Worm (Caenorhabditis elegans) whole organism, L3 larva: ENCODE results near the gene F58B3.4.
A peak's percentile ranks its signal among the peaks of the same experiment; 100 is the strongest.

Experiments
- R02D3.7 ChIP-seq: fragments of 150-350 bp; optimal IDR thresholded peaks from 2 replicates; lab custom pipeline; 2014; ENCODE audit warnings: missing biosample characterization, missing genetic modification characterization
- ZK546.5 ChIP-seq: sonication (generic microtip); optimal IDR thresholded peaks from 2 replicates; lab custom pipeline; 2017; ENCODE audit warnings: missing biosample characterization, missing genetic modification characterization
- ama-1 ChIP-seq: fragments of 150-350 bp; optimal IDR thresholded peaks from 2 replicates; lab custom pipeline; 2018
- ceh-9 ChIP-seq: sonication (generic microtip); optimal IDR thresholded peaks from 2 replicates; lab custom pipeline; 2018; ENCODE audit warnings: missing biosample characterization, missing genetic modification characterization
- daf-12 ChIP-seq: fragments of 150-350 bp; optimal IDR thresholded peaks from 2 replicates; lab custom pipeline; 2014; ENCODE audit warnings: missing biosample characterization, missing genetic modification reagents, missing genetic modification characterization
- egl-27 ChIP-seq: sonication (generic microtip); optimal IDR thresholded peaks from 4 replicates; lab custom pipeline; 2017; ENCODE audit warnings: missing biosample characterization, missing genetic modification reagents, missing genetic modification characterization
- egl-5 ChIP-seq: fragments of 150-350 bp; optimal IDR thresholded peaks from 2 replicates; lab custom pipeline; 2017; ENCODE audit warnings: missing biosample characterization, missing genetic modification reagents, missing genetic modification characterization, inconsistent platforms
- elt-1 ChIP-seq: fragments of 150-350 bp; optimal IDR thresholded peaks from 2 replicates; lab custom pipeline; 2014; ENCODE audit warnings: missing biosample characterization, missing genetic modification characterization
- elt-2 ChIP-seq: sonication (generic microtip); optimal IDR thresholded peaks from 2 replicates; lab custom pipeline; 2016; ENCODE audit warnings: missing genetic modification reagents, mild to moderate bottlenecking, missing genetic modification characterization, missing compliant biosample characterization
- elt-3 ChIP-seq, 3 experiments: fragments of 150-350 bp in 1 of 3; sonication (generic microtip) in 2 of 3; optimal IDR thresholded peaks; 2 replicates in 2 of 3; 4 replicates in 1 of 3; lab custom pipeline; 2014 to 2017; ENCODE audit warnings: missing biosample characterization in 3 of 3, missing genetic modification characterization in 3 of 3
- eor-1 ChIP-seq, 2 experiments: fragments of 150-350 bp; optimal IDR thresholded peaks; 2 replicates each; lab custom pipeline; 2014 to 2018; ENCODE audit warnings: missing biosample characterization in 2 of 2, missing genetic modification characterization in 2 of 2
- fkh-10 ChIP-seq: sonication (generic microtip); optimal IDR thresholded peaks from 2 replicates; lab custom pipeline; 2017; ENCODE audit warnings: missing biosample characterization, missing genetic modification reagents, missing genetic modification characterization
- fkh-2 ChIP-seq: fragments of 150-350 bp; optimal IDR thresholded peaks from 2 replicates; lab custom pipeline; 2014; ENCODE audit warnings: missing biosample characterization, missing genetic modification reagents, missing genetic modification characterization
- hmg-11 ChIP-seq: sonication (generic microtip); optimal IDR thresholded peaks from 2 replicates; lab custom pipeline; 2016; ENCODE audit warnings: missing genetic modification characterization, missing compliant biosample characterization
- jun-1 ChIP-seq: fragments of 150-350 bp; optimal IDR thresholded peaks from 2 replicates; lab custom pipeline; 2014; ENCODE audit warnings: missing biosample characterization, missing genetic modification reagents, missing genetic modification characterization
- lin-39 ChIP-seq: fragments of 150-350 bp; optimal IDR thresholded peaks from 2 replicates; lab custom pipeline; 2018; ENCODE audit warnings: missing biosample characterization, missing genetic modification reagents, missing genetic modification characterization
- lsy-12 ChIP-seq: sonication (generic microtip); optimal IDR thresholded peaks from 2 replicates; lab custom pipeline; 2016; ENCODE audit warnings: mild to moderate bottlenecking, missing genetic modification characterization, missing compliant biosample characterization
- mdl-1 ChIP-seq: fragments of 150-350 bp; optimal IDR thresholded peaks from 2 replicates; lab custom pipeline; 2014; ENCODE audit warnings: missing biosample characterization, missing genetic modification characterization
- mml-1 ChIP-seq: fragments of 150-350 bp; sonication (generic microtip); optimal IDR thresholded peaks from 3 replicates; lab custom pipeline; 2014; ENCODE audit warnings: missing biosample characterization, missing genetic modification characterization
- nfya-1 ChIP-seq: sonication (generic microtip); optimal IDR thresholded peaks from 2 replicates; lab custom pipeline; 2017; ENCODE audit warnings: missing genetic modification characterization, mild to moderate bottlenecking, missing compliant biosample characterization, antibody characterized with exemption, moderate library complexity; ENCODE audit not compliant: insufficient read depth
- nhr-23 ChIP-seq: fragments of 150-350 bp; optimal IDR thresholded peaks from 2 replicates; lab custom pipeline; 2014; ENCODE audit warnings: missing biosample characterization, missing genetic modification reagents, missing genetic modification characterization
- nhr-237 ChIP-seq: fragments of 150-350 bp; optimal IDR thresholded peaks from 2 replicates; lab custom pipeline; 2014; ENCODE audit warnings: missing biosample characterization, missing genetic modification characterization
- nhr-25 ChIP-seq: sonication (generic microtip); optimal IDR thresholded peaks from 2 replicates; lab custom pipeline; 2017; ENCODE audit warnings: missing biosample characterization, missing genetic modification characterization
- nhr-28 ChIP-seq: fragments of 150-350 bp; optimal IDR thresholded peaks from 2 replicates; lab custom pipeline; 2014; ENCODE audit warnings: missing biosample characterization, missing genetic modification characterization
- nhr-43 ChIP-seq: sonication (generic microtip); optimal IDR thresholded peaks from 2 replicates; lab custom pipeline; 2016; ENCODE audit warnings: mild to moderate bottlenecking, missing genetic modification characterization, missing compliant biosample characterization; ENCODE audit not compliant: poor library complexity, severe bottlenecking
- nhr-76 ChIP-seq: fragments of 150-350 bp; sonication (generic microtip); optimal IDR thresholded peaks from 5 replicates; lab custom pipeline; 2014; ENCODE audit warnings: missing biosample characterization, missing genetic modification characterization
- nhr-77 ChIP-seq: fragments of 150-350 bp; optimal IDR thresholded peaks from 2 replicates; lab custom pipeline; 2014; ENCODE audit warnings: missing biosample characterization, missing genetic modification characterization
- pha-4 ChIP-seq: fragments of 150-350 bp; optimal IDR thresholded peaks from 2 replicates; lab custom pipeline; 2014; ENCODE audit warnings: missing biosample characterization, missing genetic modification reagents, missing genetic modification characterization
- pqm-1 ChIP-seq: fragments of 150-350 bp; optimal IDR thresholded peaks from 2 replicates; lab custom pipeline; 2017; ENCODE audit warnings: missing biosample characterization, missing genetic modification characterization, inconsistent platforms
- skn-1 ChIP-seq: fragments of 150-350 bp; optimal IDR thresholded peaks from 2 replicates; lab custom pipeline; 2014; ENCODE audit warnings: missing biosample characterization, missing genetic modification characterization
- snpc-4 ChIP-seq: fragments of 150-350 bp; optimal IDR thresholded peaks from 2 replicates; lab custom pipeline; 2014; ENCODE audit warnings: missing biosample characterization, missing genetic modification characterization
- ztf-11 ChIP-seq: fragments of 150-350 bp; optimal IDR thresholded peaks from 2 replicates; lab custom pipeline; 2014; ENCODE audit warnings: missing biosample characterization, missing genetic modification characterization
- ztf-4 ChIP-seq: fragments of 150-350 bp; optimal IDR thresholded peaks from 2 replicates; lab custom pipeline; 2014; ENCODE audit warnings: missing biosample characterization, missing genetic modification characterization

Gene F58B3.4

ce11 chrIV:11659794-11660312 lies 28.2 kb upstream of the F58B3.4 start, which contains the start of gene ZK792.1:
ZK792.1 (plus strand) TSS chrIV:11659844.
- no peak for TF ChIP-seq elt-1 (tag; lab: Kevin White, UChicago)
- no peak for TF ChIP-seq skn-1 (tag; lab: Kevin White, UChicago)
- no peak for TF ChIP-seq lin-39
- no peak for TF ChIP-seq mml-1
- TF ChIP-seq nhr-25 (tag; lab: Kevin White, UChicago), result no peak
- no peak for TF ChIP-seq nhr-28
- TF ChIP-seq nhr-43 (tag; lab: Kevin White, UChicago), result no peak
- no peak for TF ChIP-seq pqm-1
- no peak for TF ChIP-seq daf-12
- no peak for TF ChIP-seq egl-5 (tag; lab: Kevin White, UChicago)
- no peak for TF ChIP-seq pha-4
- no peak for TF ChIP-seq ZK546.5
- TF ChIP-seq mdl-1 (tag; lab: Kevin White, UChicago), result no peak
- no peak for TF ChIP-seq ama-1 (lab: Kevin White, UChicago)
- TF ChIP-seq eor-1 (tag; optimal IDR thresholded peaks at IDR 0.05; lab: Kevin White, UChicago), result no peak

ce11 chrIV:11656144-11656780 lies 24.6 kb upstream of the F58B3.4 start, which contains the start of gene ZK809.5:
ZK809.5 (plus strand) TSS chrIV:11656730.
- TF ChIP-seq snpc-4 (tag; lab: Kevin White, UChicago), result no peak
- no peak for TF ChIP-seq lsy-12
- TF ChIP-seq hmg-11, result peak; percentile 34
- TF ChIP-seq fkh-2 (tag; lab: Kevin White, UChicago), result no peak
- no peak for TF ChIP-seq ama-1 (lab: Kevin White, UChicago)
- no peak for TF ChIP-seq skn-1 (tag; lab: Kevin White, UChicago)
- no peak for TF ChIP-seq nhr-23 (tag; lab: Kevin White, UChicago)
- TF ChIP-seq ztf-11 (tag; lab: Kevin White, UChicago), result no peak
- TF ChIP-seq egl-5 (tag; lab: Kevin White, UChicago), result no peak
- TF ChIP-seq pqm-1, result no peak
- no peak for TF ChIP-seq elt-3 (tag; optimal IDR thresholded peaks at IDR 0.05; lab: Kevin White, UChicago)
- no peak for TF ChIP-seq jun-1 (tag; lab: Kevin White, UChicago)
- TF ChIP-seq nfya-1 (tag; lab: Kevin White, UChicago), result peak; percentile 20
- no peak for TF ChIP-seq ceh-9 (tag; lab: Kevin White, UChicago)
- TF ChIP-seq, all 47 proteins: peak for 2

ce11 chrIV:11655370-11655769 lies 23.7 kb upstream of the F58B3.4 start, which contains the start of gene ent-1:
ent-1 (minus strand) TSS chrIV:11655470.
- TF ChIP-seq ama-1 (lab: Kevin White, UChicago), result no peak
- TF ChIP-seq ceh-9 (tag; lab: Kevin White, UChicago), result no peak
- no peak for TF ChIP-seq ztf-4 (tag; lab: Kevin White, UChicago)
- TF ChIP-seq, all 47 proteins: peak for 0

- no peak for TF ChIP-seq snpc-4 (tag; lab: Kevin White, UChicago)
- peak; percentile 16 for TF ChIP-seq pha-4
- TF ChIP-seq, all 47 proteins: peak for 1
These were observed 20.4 kb upstream of the F58B3.4 start, which contains the start of the genes acl-3 and ndub-6 for ce11 chrIV:11651965-11652453. acl-3 (minus strand) TSS chrIV:11652023. ndub-6 (plus strand) TSS chrIV:11652403.

ce11 chrIV:11650344-11650743 lies 18.7 kb upstream of the F58B3.4 start:
- TF ChIP-seq fkh-10 (no peak), nhr-237 (tag; lab: Kevin White, UChicago) (no peak), nhr-77 (tag; lab: Kevin White, UChicago) (no peak), nhr-76 (tag; lab: Kevin White, UChicago) (no peak), snpc-4 (tag; lab: Kevin White, UChicago) (no peak), elt-2 (no peak), egl-27 (tag; lab: Kevin White, UChicago) (no peak), R02D3.7 (tag; lab: Kevin White, UChicago) (no peak)
